Fruit fly (Drosophila melanogaster) whole organism, prepupa: ENCODE data around the gene aqz.

ENCODE experiments used
- Blimp-1 ChIP-seq: fragments of 200-800 bp; sonication (Bioruptor generic); optimal IDR thresholded peaks from 3 replicates; lab custom pipeline; 2017; ENCODE audit warnings: missing biosample characterization, missing genetic modification characterization, mild to moderate bottlenecking, moderate library complexity, missing genetic modification reagents
- CG10631 ChIP-seq: fragments of 200-800 bp; sonication (Bioruptor generic); optimal IDR thresholded peaks from 2 replicates; lab custom pipeline; 2016; ENCODE audit warnings: missing biosample characterization, missing genetic modification characterization
- CG10669 ChIP-seq: fragments of 200-800 bp; sonication (Bioruptor generic); optimal IDR thresholded peaks from 3 replicates; lab custom pipeline; 2018; ENCODE audit warnings: missing biosample characterization, mild to moderate bottlenecking, missing genetic modification characterization, moderate library complexity
- CG11294 ChIP-seq: fragments of 200-800 bp; sonication (Bioruptor generic); IDR thresholded peaks from 2 replicates; pipeline ENCODE4 v1.3.6; 2022; ENCODE audit warnings: missing biosample characterization, missing genetic modification characterization
- CG11762 ChIP-seq: fragments of 200-800 bp; sonication (Bioruptor generic); optimal IDR thresholded peaks from 3 replicates; lab custom pipeline; 2016; ENCODE audit warnings: missing biosample characterization, missing genetic modification characterization; ENCODE audit not compliant: insufficient read depth
- CG11902 ChIP-seq: fragments of 200-800 bp; sonication (Bioruptor generic); optimal IDR thresholded peaks from 3 replicates; lab custom pipeline; 2016; ENCODE audit warnings: missing biosample characterization, missing genetic modification characterization
- CG15336 ChIP-seq: fragments of 200-800 bp; sonication (Bioruptor generic); IDR thresholded peaks from 2 replicates; pipeline ENCODE4 v1.3.6; 2022; ENCODE audit warnings: missing biosample characterization, missing genetic modification characterization
- CG1621 ChIP-seq: fragments of 200-800 bp; sonication (Bioruptor generic); optimal IDR thresholded peaks from 3 replicates; lab custom pipeline; 2018; ENCODE audit warnings: missing biosample characterization, mild to moderate bottlenecking, missing genetic modification characterization
- CG3032 ChIP-seq: fragments of 200-800 bp; optimal IDR thresholded peaks from 2 replicates; lab custom pipeline; 2019; ENCODE audit warnings: missing biosample characterization, mild to moderate bottlenecking, missing genetic modification characterization, moderate library complexity
- CG31627 ChIP-seq: fragments of 200-800 bp; sonication (Bioruptor generic); optimal IDR thresholded peaks from 3 replicates; lab custom pipeline; 2016; ENCODE audit warnings: missing biosample characterization, missing genetic modification characterization
- CG32006 ChIP-seq: fragments of 200-800 bp; sonication (Bioruptor generic); optimal IDR thresholded peaks from 3 replicates; lab custom pipeline; 2017; ENCODE audit warnings: missing biosample characterization, mild to moderate bottlenecking, missing genetic modification characterization
- CG3919 ChIP-seq: fragments of 200-800 bp; sonication (Bioruptor generic); optimal IDR thresholded peaks from 3 replicates; lab custom pipeline; 2016; ENCODE audit warnings: missing biosample characterization, missing genetic modification characterization
- CG4318 ChIP-seq: fragments of 200-800 bp; sonication (Bioruptor generic); optimal IDR thresholded peaks from 3 replicates; lab custom pipeline; 2017; ENCODE audit warnings: missing biosample characterization, mild to moderate bottlenecking, missing genetic modification characterization
- CG6163 ChIP-seq: fragments of 200-800 bp; sonication (Bioruptor generic); IDR thresholded peaks from 3 replicates; pipeline ENCODE4 v1.3.6; 2022; ENCODE audit warnings: missing biosample characterization, missing genetic modification characterization
- CG6276 ChIP-seq: fragments of 200-800 bp; sonication (Bioruptor generic); optimal IDR thresholded peaks from 2 replicates; lab custom pipeline; 2017; ENCODE audit warnings: missing biosample characterization, mild to moderate bottlenecking, missing genetic modification characterization
- CG6808 ChIP-seq: fragments of 200-800 bp; sonication (Bioruptor generic); optimal IDR thresholded peaks from 3 replicates; lab custom pipeline; 2017; ENCODE audit warnings: missing biosample characterization, missing genetic modification characterization, mild to moderate bottlenecking, moderate library complexity, missing genetic modification reagents
- CG8119 ChIP-seq: fragments of 200-800 bp; sonication (Bioruptor generic); IDR thresholded peaks from 3 replicates; pipeline ENCODE4 v1.3.6; 2022; ENCODE audit warnings: missing biosample characterization, missing genetic modification characterization
- CG8319 ChIP-seq: fragments of 200-800 bp; sonication (Bioruptor generic); optimal IDR thresholded peaks from 3 replicates; lab custom pipeline; 2016; ENCODE audit warnings: missing biosample characterization, missing genetic modification characterization
- CG8632 ChIP-seq: fragments of 200-800 bp; sonication (Bioruptor generic); optimal IDR thresholded peaks from 3 replicates; lab custom pipeline; 2016; ENCODE audit warnings: missing biosample characterization, missing genetic modification characterization
- CG9139 ChIP-seq: fragments of 200-800 bp; sonication (Bioruptor generic); optimal IDR thresholded peaks from 3 replicates; lab custom pipeline; 2017; ENCODE audit warnings: missing biosample characterization, mild to moderate bottlenecking, missing genetic modification characterization
- Eip75B ChIP-seq: fragments of 200-800 bp; sonication (Bioruptor generic); optimal IDR thresholded peaks from 3 replicates; lab custom pipeline; 2016; ENCODE audit warnings: missing biosample characterization, missing genetic modification characterization
- Eip78C ChIP-seq: fragments of 200-800 bp; sonication (Bioruptor generic); peaks from one replicate; lab custom pipeline; 2016; ENCODE audit warnings: missing biosample characterization, missing genetic modification characterization
- Ets96B ChIP-seq: fragments of 200-800 bp; optimal IDR thresholded peaks from 2 replicates; lab custom pipeline; 2019; ENCODE audit warnings: missing biosample characterization, mild to moderate bottlenecking, missing genetic modification characterization, moderate library complexity
- Hr4 ChIP-seq: fragments of 200-800 bp; sonication (Bioruptor generic); optimal IDR thresholded peaks from 3 replicates; lab custom pipeline; 2016; ENCODE audit warnings: missing biosample characterization, missing genetic modification characterization
- Lpt ChIP-seq: fragments of 200-800 bp; sonication (Bioruptor generic); optimal IDR thresholded peaks from 3 replicates; lab custom pipeline; 2016; ENCODE audit warnings: missing biosample characterization, missing genetic modification characterization
- Smox ChIP-seq: fragments of 200-800 bp; sonication (Bioruptor generic); optimal IDR thresholded peaks from 3 replicates; lab custom pipeline; 2016; ENCODE audit warnings: missing biosample characterization, missing genetic modification characterization
- Sox102F ChIP-seq: fragments of 200-800 bp; sonication (Bioruptor generic); optimal IDR thresholded peaks from 2 replicates; lab custom pipeline; 2016; ENCODE audit warnings: missing biosample characterization, mild to moderate bottlenecking, missing genetic modification characterization
- Sox14 ChIP-seq: fragments of 200-800 bp; sonication (Bioruptor generic); optimal IDR thresholded peaks from 3 replicates; lab custom pipeline; 2016; ENCODE audit warnings: missing biosample characterization, missing genetic modification characterization
- Sox15 ChIP-seq: fragments of 200-800 bp; sonication (Bioruptor generic); optimal IDR thresholded peaks from 3 replicates; lab custom pipeline; 2016; ENCODE audit warnings: missing biosample characterization, missing genetic modification characterization
- achi ChIP-seq: fragments of 200-800 bp; sonication (Bioruptor generic); optimal IDR thresholded peaks from 3 replicates; lab custom pipeline; 2016; ENCODE audit warnings: missing biosample characterization, missing genetic modification characterization
- acj6 ChIP-seq: fragments of 200-800 bp; sonication (Bioruptor generic); optimal IDR thresholded peaks from 3 replicates; lab custom pipeline; 2016; ENCODE audit warnings: missing biosample characterization, missing genetic modification characterization
- dac ChIP-seq: fragments of 200-800 bp; sonication (Bioruptor generic); optimal IDR thresholded peaks from 2 replicates; lab custom pipeline; 2017; ENCODE audit warnings: missing biosample characterization, mild to moderate bottlenecking, missing genetic modification characterization
- dsx ChIP-seq: fragments of 200-800 bp; optimal IDR thresholded peaks from 3 replicates; lab custom pipeline; 2019; ENCODE audit warnings: missing biosample characterization, mild to moderate bottlenecking, missing genetic modification characterization, moderate library complexity; ENCODE audit not compliant: poor library complexity, severe bottlenecking
- eg ChIP-seq: fragments of 200-800 bp; sonication (Bioruptor generic); IDR thresholded peaks from 3 replicates; pipeline ENCODE4 v1.3.6; 2022; ENCODE audit warnings: missing biosample characterization, missing genetic modification characterization
- fd59A ChIP-seq: fragments of 200-800 bp; sonication (Bioruptor generic); optimal IDR thresholded peaks from 2 replicates; lab custom pipeline; 2017; ENCODE audit warnings: missing biosample characterization, mild to moderate bottlenecking, missing genetic modification characterization, missing genetic modification reagents
- lz ChIP-seq: fragments of 200-800 bp; sonication (Bioruptor generic); optimal IDR thresholded peaks from 3 replicates; lab custom pipeline; 2016; ENCODE audit warnings: missing biosample characterization, missing genetic modification characterization
- net ChIP-seq: fragments of 200-800 bp; sonication (Bioruptor generic); optimal IDR thresholded peaks from 3 replicates; lab custom pipeline; 2016; ENCODE audit warnings: missing biosample characterization, missing genetic modification characterization
- pdm3 ChIP-seq: fragments of 200-800 bp; sonication (Bioruptor generic); optimal IDR thresholded peaks from 3 replicates; lab custom pipeline; 2016; ENCODE audit warnings: missing biosample characterization, missing genetic modification characterization
- salr ChIP-seq, 2 experiments: fragments of 200-800 bp; sonication (Bioruptor generic); optimal IDR thresholded peaks; 3 replicates each; lab custom pipeline; 2016 to 2018; ENCODE audit warnings: missing biosample characterization in 2 of 2, missing genetic modification characterization in 2 of 2, mild to moderate bottlenecking in 1 of 2
- spab ChIP-seq: fragments of 200-800 bp; sonication (Bioruptor generic); optimal IDR thresholded peaks from 2 replicates; lab custom pipeline; 2017; ENCODE audit warnings: missing biosample characterization, mild to moderate bottlenecking, missing genetic modification characterization, missing genetic modification reagents
- svp ChIP-seq: fragments of 200-800 bp; sonication (Bioruptor generic); peaks from one replicate; lab custom pipeline; 2016; ENCODE audit warnings: missing biosample characterization, missing genetic modification characterization
- vri ChIP-seq: fragments of 200-800 bp; sonication (Bioruptor generic); optimal IDR thresholded peaks from 3 replicates; lab custom pipeline; 2016; ENCODE audit warnings: missing biosample characterization, mild to moderate bottlenecking, missing genetic modification characterization

aqz gene

dm6 chr3R:8810397-8811184 lies 9.9 kb downstream of the aqz start (continued):
- TF ChIP-seq svp (GFP tag; lab: Kevin White, UChicago) (no peak), CG8319 (GFP tag; lab: Kevin White, UChicago) (peak; percentile 66), CG31627 (no peak), CG9139 (GFP tag; lab: Kevin White, UChicago) (peak; percentile 51), Eip78C (GFP tag; lab: Kevin White, UChicago) (peak; percentile 77), CG1621 (tag; lab: Kevin White, UChicago) (peak; percentile 47), CG6163 (GFP tag; lab: Robert Waterston, UW) (peak; percentile 60; the same call in 1 of the 3 replicates), Sox15 (no peak), CG11762 (GFP tag; lab: Kevin White, UChicago) (no peak), CG10669 (GFP tag; lab: Kevin White, UChicago) (peak; percentile 65), salr (GFP tag; optimal IDR thresholded peaks at IDR 0.05; lab: Kevin White, UChicago) (peak in 1 of 2 experiments; percentile 34), CG11902 (no peak), lz (no peak), Eip75B (GFP tag; lab: Kevin White, UChicago) (peak; percentile 19), spab (GFP tag; lab: Kevin White, UChicago) (peak; percentile 61), CG15336 (GFP tag; lab: Robert Waterston, UW) (peak; percentile 22; the same call in 1 of the 2 replicates), Smox (GFP tag; lab: Kevin White, UChicago) (peak; percentile 16), dac (no peak), CG6276 (GFP tag; lab: Kevin White, UChicago) (peak; percentile 85), Hr4 (GFP tag; lab: Kevin White, UChicago) (peak; percentile 28), eg (GFP tag; lab: Robert Waterston, UW) (peak; percentile 70; the same call in 1 of the 3 replicates), vri (GFP tag; lab: Kevin White, UChicago) (peak; percentile 99), dsx (no peak), CG32006 (GFP tag; lab: Kevin White, UChicago) (peak; percentile 38), CG6808 (peak; percentile 56), Sox102F (GFP tag; lab: Kevin White, UChicago) (peak; percentile 62), CG10631 (GFP tag; lab: Kevin White, UChicago) (peak; percentile 26), achi (GFP tag; lab: Kevin White, UChicago) (peak; percentile 11)

- TF ChIP-seq CG6163 (GFP tag; lab: Robert Waterston, UW) (no peak; the same call in 2 of the 3 replicates), CG15336 (GFP tag; lab: Robert Waterston, UW) (no peak), vri (GFP tag; lab: Kevin White, UChicago) (peak; percentile 12), Ets96B (no peak), svp (GFP tag; lab: Kevin White, UChicago) (peak; percentile 94)
Observed at dm6 chr3R:8809712-8810111, 10.8 kb downstream of the aqz start.

- TF ChIP-seq CG4318 (no peak), CG9139 (GFP tag; lab: Kevin White, UChicago) (no peak), Sox14 (GFP tag; lab: Kevin White, UChicago) (peak; percentile 45), Eip78C (GFP tag; lab: Kevin White, UChicago) (peak; percentile 87), CG3919 (GFP tag; lab: Kevin White, UChicago) (peak; percentile 47), Hr4 (GFP tag; lab: Kevin White, UChicago) (peak; percentile 14), CG11902 (peak; percentile 38), dac (no peak), svp (GFP tag; lab: Kevin White, UChicago) (peak; percentile 86), spab (GFP tag; lab: Kevin White, UChicago) (no peak), CG8119 (GFP tag; lab: Robert Waterston, UW) (no peak), CG8319 (GFP tag; lab: Kevin White, UChicago) (peak; percentile 6), Blimp-1 (GFP tag; lab: Kevin White, UChicago) (no peak), CG11294 (no peak), CG10669 (GFP tag; lab: Kevin White, UChicago) (peak; percentile 67), pdm3 (GFP tag; lab: Kevin White, UChicago) (peak; percentile 59), CG8632 (GFP tag; lab: Kevin White, UChicago) (peak; percentile 62), Lpt (GFP tag; lab: Kevin White, UChicago) (no peak), lz (peak; percentile 61), net (GFP tag; lab: Kevin White, UChicago) (peak; percentile 28), Sox15 (peak; percentile 40), fd59A (GFP tag; lab: Kevin White, UChicago) (peak; percentile 50), CG3032 (tag; lab: Kevin White, UChicago) (peak; percentile 66), CG6163 (GFP tag; lab: Robert Waterston, UW) (no peak), dsx (peak; percentile 28), CG1621 (tag; lab: Kevin White, UChicago) (peak; percentile 36), CG6808 (peak; percentile 60), CG11762 (GFP tag; lab: Kevin White, UChicago) (no peak), achi (GFP tag; lab: Kevin White, UChicago) (peak; percentile 60), acj6 (GFP tag; lab: Kevin White, UChicago) (peak; percentile 59), Ets96B (peak; percentile 65)
Observed at dm6 chr3R:8808518-8808921, 12.0 kb downstream of the aqz start.
